Worm (Caenorhabditis elegans) whole organism, young adult: ENCODE results near the gene best-4.

Experiments
- B0261.1 ChIP-seq: sonication (generic microtip); optimal IDR thresholded peaks from 2 replicates; lab custom pipeline; 2016; ENCODE audit warnings: mild to moderate bottlenecking, missing genetic modification characterization, moderate library complexity, missing compliant biosample characterization
- C06A6.2 ChIP-seq: fragments of 200-800 bp; sonication (Bioruptor generic); conservative IDR thresholded peaks from 2 replicates; pipeline ENCODE4 v1.3.6; 2022; ENCODE audit warnings: missing genetic modification characterization, missing compliant biosample characterization
- D2030.7 ChIP-seq: fragments of 200-800 bp; sonication (Bioruptor generic); IDR thresholded peaks from 2 replicates; pipeline ENCODE4 v1.3.6; 2022; ENCODE audit warnings: missing genetic modification reagents, missing genetic modification characterization, missing compliant biosample characterization
- F37B4.10 ChIP-seq: fragments of 200-800 bp; sonication (Bioruptor generic); IDR thresholded peaks from 2 replicates; pipeline ENCODE4 v1.3.6; 2022; ENCODE audit warnings: missing genetic modification characterization, missing compliant biosample characterization
- F57A8.1 ChIP-seq: fragments of 200-800 bp; sonication (Bioruptor generic); optimal IDR thresholded peaks from 2 replicates; lab custom pipeline; 2018; ENCODE audit warnings: mild to moderate bottlenecking, missing genetic modification characterization, moderate library complexity, missing compliant biosample characterization
- Y53F4B.3 ChIP-seq: fragments of 200-800 bp; sonication (Bioruptor generic); IDR thresholded peaks from 2 replicates; pipeline ENCODE4 v1.3.6; 2022; ENCODE audit warnings: missing genetic modification reagents, missing genetic modification characterization, missing compliant biosample characterization
- Y53G8AR.9 ChIP-seq: fragments of 200-800 bp; sonication (Bioruptor generic); conservative IDR thresholded peaks from 2 replicates; pipeline ENCODE4 v1.3.6; 2022; ENCODE audit warnings: missing genetic modification reagents, missing genetic modification characterization, missing compliant biosample characterization
- Y56A3A.18 ChIP-seq: fragments of 200-800 bp; sonication (Bioruptor generic); IDR thresholded peaks from 2 replicates; pipeline ENCODE4 v1.3.6; 2022; ENCODE audit warnings: missing genetic modification reagents, missing genetic modification characterization, missing compliant biosample characterization
- ZK185.1 ChIP-seq: sonication (generic microtip); optimal IDR thresholded peaks from 2 replicates; lab custom pipeline; 2016; ENCODE audit warnings: mild to moderate bottlenecking, missing genetic modification characterization, missing compliant biosample characterization; ENCODE audit not compliant: poor library complexity, severe bottlenecking
- aptf-3 ChIP-seq: fragments of 200-800 bp; sonication (Bioruptor generic); IDR thresholded peaks from 2 replicates; pipeline ENCODE4 v1.3.6; 2022; ENCODE audit warnings: missing genetic modification characterization, missing compliant biosample characterization
- attf-6 ChIP-seq: fragments of 200-800 bp; sonication (Bioruptor generic); IDR thresholded peaks from 2 replicates; pipeline ENCODE4 v1.3.6; 2022; ENCODE audit warnings: missing genetic modification reagents, missing genetic modification characterization, missing compliant biosample characterization
- bed-2 ChIP-seq: fragments of 200-800 bp; sonication (Bioruptor generic); IDR thresholded peaks from 2 replicates; pipeline ENCODE4 v1.3.6; 2022; ENCODE audit warnings: missing genetic modification reagents, missing genetic modification characterization, missing compliant biosample characterization
- ccch-3 ChIP-seq: fragments of 200-800 bp; sonication (Bioruptor generic); optimal IDR thresholded peaks from 2 replicates; lab custom pipeline; 2018; ENCODE audit warnings: mild to moderate bottlenecking, missing genetic modification characterization, missing compliant biosample characterization
- ceh-27 ChIP-seq: fragments of 200-800 bp; sonication (Bioruptor generic); optimal IDR thresholded peaks from 2 replicates; lab custom pipeline; 2018; ENCODE audit warnings: mild to moderate bottlenecking, missing genetic modification characterization, moderate library complexity, missing compliant biosample characterization
- ceh-40 ChIP-seq: fragments of 200-800 bp; sonication (Bioruptor generic); IDR thresholded peaks from 2 replicates; pipeline ENCODE4 v1.3.6; 2022; ENCODE audit warnings: missing genetic modification characterization, missing compliant biosample characterization
- dox-1 ChIP-seq: fragments of 200-800 bp; sonication (Bioruptor generic); IDR thresholded peaks from 2 replicates; pipeline ENCODE4 v1.3.6; 2022; ENCODE audit warnings: missing genetic modification reagents, missing genetic modification characterization, missing compliant biosample characterization
- dpl-1 ChIP-seq: fragments of 150-350 bp; optimal IDR thresholded peaks from 2 replicates; lab custom pipeline; 2014; ENCODE audit warnings: missing biosample characterization, missing genetic modification reagents, missing genetic modification characterization
- egrh-3 ChIP-seq: fragments of 200-800 bp; sonication (Bioruptor generic); IDR thresholded peaks from 2 replicates; pipeline ENCODE4 v1.3.6; 2022; ENCODE audit warnings: missing genetic modification reagents, missing genetic modification characterization, missing compliant biosample characterization
- ets-4 ChIP-seq: fragments of 200-800 bp; sonication (Bioruptor generic); optimal IDR thresholded peaks from 2 replicates; lab custom pipeline; 2018; ENCODE audit warnings: mild to moderate bottlenecking, missing genetic modification characterization, missing compliant biosample characterization
- gei-17 ChIP-seq: fragments of 200-800 bp; sonication (Bioruptor generic); optimal IDR thresholded peaks from 2 replicates; lab custom pipeline; 2018; ENCODE audit warnings: mild to moderate bottlenecking, missing genetic modification characterization, missing compliant biosample characterization
- him-1 ChIP-seq: sonication (generic microtip); optimal IDR thresholded peaks from 2 replicates; lab custom pipeline; 2016; ENCODE audit warnings: missing genotype, missing genetic modification reagents, missing genetic modification characterization, missing compliant biosample characterization
- hlh-12 ChIP-seq: sonication (generic microtip); optimal IDR thresholded peaks from 2 replicates; lab custom pipeline; 2016; ENCODE audit warnings: missing genetic modification characterization, missing compliant biosample characterization
- hmg-20 ChIP-seq: fragments of 200-800 bp; sonication (Bioruptor generic); IDR thresholded peaks from 2 replicates; pipeline ENCODE4 v1.3.6; 2022; ENCODE audit warnings: missing genetic modification reagents, missing genetic modification characterization, missing compliant biosample characterization
- hrde-1 ChIP-seq: sonication (generic microtip); optimal IDR thresholded peaks from 2 replicates; lab custom pipeline; 2016; ENCODE audit warnings: missing genetic modification characterization, mild to moderate bottlenecking, missing compliant biosample characterization, moderate library complexity, missing genotype, missing genetic modification reagents, borderline replicate concordance
- lag-1 ChIP-seq: fragments of 200-800 bp; sonication (Bioruptor generic); IDR thresholded peaks from 2 replicates; pipeline ENCODE4 v1.3.6; 2022; ENCODE audit warnings: missing genetic modification reagents, missing genetic modification characterization, missing compliant biosample characterization
- let-607 ChIP-seq, 2 experiments: fragments of 200-800 bp in 1 of 2; sonication (Bioruptor generic) in 1 of 2; sonication (generic microtip) in 1 of 2; optimal IDR thresholded peaks; 2 replicates each; lab custom pipeline; 2016 to 2018; ENCODE audit warnings: mild to moderate bottlenecking in 2 of 2, missing compliant biosample characterization in 2 of 2, missing genetic modification characterization in 2 of 2, moderate library complexity in 2 of 2, missing genotype in 1 of 2
- lin-35 ChIP-seq, 3 experiments: fragments of 150-350 bp in 2 of 3; sonication (generic microtip) in 1 of 3; optimal IDR thresholded peaks; 2 replicates each; lab custom pipeline; 2014 to 2018; ENCODE audit warnings: missing biosample characterization in 3 of 3, missing genetic modification characterization in 3 of 3, missing genetic modification reagents in 3 of 3
- lin-40 ChIP-seq: sonication (generic microtip); optimal IDR thresholded peaks from 2 replicates; lab custom pipeline; 2016; ENCODE audit warnings: missing genetic modification characterization, mild to moderate bottlenecking, missing compliant biosample characterization, missing genotype, missing genetic modification reagents
- lir-1 ChIP-seq: fragments of 200-800 bp; sonication (Bioruptor generic); conservative IDR thresholded peaks from 2 replicates; pipeline ENCODE4 v1.3.6; 2022; ENCODE audit warnings: missing genetic modification reagents, missing genetic modification characterization, missing compliant biosample characterization
- lsl-1 ChIP-seq: fragments of 200-800 bp; sonication (Bioruptor generic); optimal IDR thresholded peaks from 2 replicates; lab custom pipeline; 2018; ENCODE audit warnings: mild to moderate bottlenecking, missing genetic modification characterization, moderate library complexity, missing compliant biosample characterization
- madf-6 ChIP-seq: fragments of 200-800 bp; sonication (Bioruptor generic); IDR thresholded peaks from 2 replicates; pipeline ENCODE4 v1.3.6; 2022; ENCODE audit warnings: missing genetic modification reagents, missing genetic modification characterization, missing compliant biosample characterization
- madf-8 ChIP-seq: fragments of 200-800 bp; sonication (Bioruptor generic); conservative IDR thresholded peaks from 2 replicates; pipeline ENCODE4 v1.3.6; 2022; ENCODE audit warnings: missing genetic modification reagents, missing genetic modification characterization, missing compliant biosample characterization
- mcd-1 ChIP-seq: fragments of 200-800 bp; sonication (Bioruptor generic); IDR thresholded peaks from 2 replicates; pipeline ENCODE4 v1.3.6; 2022; ENCODE audit warnings: missing genetic modification reagents, missing genetic modification characterization, missing compliant biosample characterization
- mel-28 ChIP-seq: sonication (generic microtip); optimal IDR thresholded peaks from 2 replicates; lab custom pipeline; 2016; ENCODE audit warnings: borderline replicate concordance, mild to moderate bottlenecking, missing genetic modification characterization, missing compliant biosample characterization
- nhr-120 ChIP-seq: fragments of 200-800 bp; sonication (Bioruptor generic); IDR thresholded peaks from 2 replicates; pipeline ENCODE4 v1.3.6; 2022; ENCODE audit warnings: missing genetic modification characterization, missing compliant biosample characterization
- nhr-90 ChIP-seq: sonication (generic microtip); optimal IDR thresholded peaks from 2 replicates; lab custom pipeline; 2016; ENCODE audit warnings: missing genotype, mild to moderate bottlenecking, missing genetic modification characterization, missing compliant biosample characterization
- pbrm-1 ChIP-seq: fragments of 200-800 bp; sonication (Bioruptor generic); IDR thresholded peaks from 2 replicates; pipeline ENCODE4 v1.3.6; 2022; ENCODE audit warnings: missing genetic modification reagents, missing genetic modification characterization, missing compliant biosample characterization
- sdz-38 ChIP-seq: sonication (generic microtip); optimal IDR thresholded peaks from 2 replicates; lab custom pipeline; 2016; ENCODE audit warnings: missing genotype, missing genetic modification characterization, missing compliant biosample characterization
- sea-2 ChIP-seq: fragments of 200-800 bp; sonication (Bioruptor generic); IDR thresholded peaks from 2 replicates; pipeline ENCODE4 v1.3.6; 2022; ENCODE audit warnings: missing genetic modification characterization, missing compliant biosample characterization
- snpc-3.4 ChIP-seq: sonication (generic microtip); optimal IDR thresholded peaks from 2 replicates; lab custom pipeline; 2017; ENCODE audit warnings: missing genetic modification characterization, mild to moderate bottlenecking, missing compliant biosample characterization, antibody characterized with exemption, moderate library complexity, missing genotype, missing genetic modification reagents
- tbx-9 ChIP-seq: sonication (generic microtip); optimal IDR thresholded peaks from 2 replicates; lab custom pipeline; 2016; ENCODE audit warnings: borderline replicate concordance, missing genetic modification characterization, inconsistent platforms, missing compliant biosample characterization
- tlf-1 ChIP-seq: fragments of 200-800 bp; sonication (Bioruptor generic); optimal IDR thresholded peaks from 2 replicates; lab custom pipeline; 2018; ENCODE audit warnings: mild to moderate bottlenecking, missing genetic modification characterization, missing compliant biosample characterization
- xnd-1 ChIP-seq: sonication (generic microtip); optimal IDR thresholded peaks from 2 replicates; lab custom pipeline; 2016; ENCODE audit warnings: missing genotype, missing genetic modification reagents, missing genetic modification characterization, missing compliant biosample characterization
- ztf-18 ChIP-seq: sonication (generic microtip); optimal IDR thresholded peaks from 2 replicates; lab custom pipeline; 2016; ENCODE audit warnings: missing genotype, mild to moderate bottlenecking, missing genetic modification characterization, missing compliant biosample characterization
- ztf-3 ChIP-seq: fragments of 200-800 bp; sonication (Bioruptor generic); optimal IDR thresholded peaks from 2 replicates; lab custom pipeline; 2018; ENCODE audit warnings: mild to moderate bottlenecking, missing genetic modification characterization, missing compliant biosample characterization
- ztf-6 ChIP-seq: fragments of 200-800 bp; sonication (Bioruptor generic); IDR thresholded peaks from 2 replicates; pipeline ENCODE4 v1.3.6; 2022; ENCODE audit warnings: missing genetic modification reagents, missing genetic modification characterization, missing compliant biosample characterization

The best-4 gene

DNA sequence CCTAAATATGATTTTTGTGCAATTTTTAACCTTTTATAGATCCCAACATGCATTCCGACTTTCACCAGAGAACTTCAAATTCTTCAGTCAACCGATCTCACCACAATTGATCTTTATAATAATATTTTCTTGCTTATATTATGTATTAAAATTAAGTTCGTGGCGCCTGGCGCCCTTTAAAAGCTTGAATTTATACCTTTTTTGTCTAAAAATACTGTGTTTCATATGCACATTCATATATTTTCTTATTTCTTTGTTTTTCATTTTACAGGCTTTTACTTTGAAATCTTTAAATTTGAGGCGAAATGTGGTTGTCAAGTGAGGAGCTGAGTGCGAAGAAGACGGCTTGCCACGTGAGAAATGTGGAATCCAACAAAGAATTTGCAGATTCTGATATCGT, 33.1 kb upstream of the best-4 start, which contains the start of gene rpoa-49:
TSS of gene rpoa-49 (plus strand) at position 301 of the 400 bp plus-strand sequence.
- TF ChIP-seq dpl-1 (GFP tag; lab: Kevin White, UChicago): no peak
- no peak for TF ChIP-seq nhr-90 (tag; lab: Kevin White, UChicago)
- TF ChIP-seq ztf-18 (tag; lab: Kevin White, UChicago): no peak
- TF ChIP-seq madf-8 (GFP tag; lab: Robert Waterston, UW): no peak
- TF ChIP-seq him-1 (tag; lab: Kevin White, UChicago): no peak
- TF ChIP-seq lin-35 (GFP tag; optimal IDR thresholded peaks at IDR 0.05; lab: Kevin White, UChicago): no peak
- TF ChIP-seq bed-2 (GFP tag; lab: Robert Waterston, UW): no peak
- no peak for TF ChIP-seq aptf-3 (GFP tag; lab: Robert Waterston, UW)
- no peak for TF ChIP-seq lir-1 (GFP tag; lab: Robert Waterston, UW)
- no peak for TF ChIP-seq ztf-6 (GFP tag; lab: Robert Waterston, UW)
- TF ChIP-seq pbrm-1 (GFP tag; lab: Robert Waterston, UW): no peak

DNA sequence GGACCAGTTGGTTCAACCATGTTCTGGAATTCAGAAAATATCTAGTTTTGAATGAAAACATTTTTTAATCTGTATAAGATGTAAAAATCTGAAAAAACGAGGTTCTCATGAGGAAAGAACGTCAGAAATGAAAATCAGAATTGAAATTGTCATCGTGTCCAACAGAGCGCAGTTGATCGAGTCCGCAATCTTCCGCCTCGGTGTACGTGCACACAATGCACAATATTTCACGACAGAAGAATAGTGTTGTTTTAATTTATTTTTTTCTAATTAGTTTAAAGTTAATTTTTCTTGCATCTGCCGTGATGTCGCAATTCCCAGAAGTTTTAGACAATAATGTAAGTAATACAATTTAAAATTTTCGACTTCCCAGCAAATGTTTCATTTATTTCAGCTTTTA, 32.0 kb upstream of the best-4 start, which contains the start of gene nfyc-1:
TSS of gene nfyc-1 (plus strand) at position 268 of the 400 bp plus-strand sequence.
- TF ChIP-seq mel-28: no peak
- no peak for TF ChIP-seq hlh-12 (tag; lab: Kevin White, UChicago)
- TF ChIP-seq snpc-3.4 (tag; lab: Kevin White, UChicago): no peak
- no peak for TF ChIP-seq egrh-3
- peak; percentile 26 for TF ChIP-seq ZK185.1 (tag; lab: Kevin White, UChicago)
- peak; percentile 41; the same call in 1 of the 2 replicates for TF ChIP-seq dox-1 (GFP tag; lab: Robert Waterston, UW)
- no peak for TF ChIP-seq madf-8 (GFP tag; lab: Robert Waterston, UW)
- TF ChIP-seq ccch-3 (GFP tag; lab: Kevin White, UChicago): no peak
- TF ChIP-seq xnd-1 (tag; lab: Kevin White, UChicago): no peak
- no peak for TF ChIP-seq lsl-1 (GFP tag; lab: Kevin White, UChicago)
- TF ChIP-seq gei-17: no peak
- no peak for TF ChIP-seq ets-4 (GFP tag; lab: Kevin White, UChicago)
- TF ChIP-seq Y56A3A.18 (GFP tag; lab: Robert Waterston, UW): no peak
- no peak for TF ChIP-seq F57A8.1 (GFP tag; lab: Kevin White, UChicago)
- no peak for TF ChIP-seq Y53F4B.3 (GFP tag; lab: Robert Waterston, UW)
- TF ChIP-seq ceh-27 (GFP tag; lab: Kevin White, UChicago): peak; percentile 7
- no peak for TF ChIP-seq ceh-40 (GFP tag; lab: Robert Waterston, UW)
- TF ChIP-seq F37B4.10 (GFP tag; lab: Robert Waterston, UW): no peak
- TF ChIP-seq attf-6 (GFP tag; lab: Robert Waterston, UW): no peak
- TF ChIP-seq nhr-90 (tag; lab: Kevin White, UChicago): no peak
- TF ChIP-seq madf-6: peak; percentile 44; the same call in 1 of the 2 replicates
- TF ChIP-seq B0261.1 (tag; lab: Kevin White, UChicago): no peak
- no peak for TF ChIP-seq nhr-120 (GFP tag; lab: Robert Waterston, UW)
- TF ChIP-seq dpl-1 (GFP tag; lab: Kevin White, UChicago): peak; percentile 17
- no peak for TF ChIP-seq Y53G8AR.9
- TF ChIP-seq bed-2 (GFP tag; lab: Robert Waterston, UW): no peak
- TF ChIP-seq lin-40 (tag; lab: Kevin White, UChicago): peak; percentile 27
- no peak for TF ChIP-seq hmg-20 (GFP tag; lab: Robert Waterston, UW)
- TF ChIP-seq C06A6.2 (GFP tag; lab: Robert Waterston, UW): no peak
- TF ChIP-seq let-607 (tag; optimal IDR thresholded peaks at IDR 0.05; lab: Kevin White, UChicago): peak in 1 of 2 experiments; percentile 19
- TF ChIP-seq lir-1 (GFP tag; lab: Robert Waterston, UW): no peak
- TF ChIP-seq lag-1 (GFP tag; lab: Robert Waterston, UW): no peak
- TF ChIP-seq sdz-38: no peak
- no peak for TF ChIP-seq sea-2 (GFP tag; lab: Robert Waterston, UW)
- no peak for TF ChIP-seq tlf-1 (GFP tag; lab: Kevin White, UChicago)
- TF ChIP-seq D2030.7 (GFP tag; lab: Robert Waterston, UW): peak; percentile 66
- TF ChIP-seq mcd-1: peak; percentile 81
- TF ChIP-seq ztf-3 (GFP tag; lab: Kevin White, UChicago): no peak
- no peak for TF ChIP-seq tbx-9 (tag; lab: Kevin White, UChicago)
- no peak for TF ChIP-seq hrde-1 (tag; lab: Kevin White, UChicago)
